Worm (Caenorhabditis elegans) whole organism, L4/young adult: ENCODE measurements around the gene str-77.

Source experiments
- W03F9.2 ChIP-seq: fragments of 150-350 bp; optimal IDR thresholded peaks from 2 replicates; lab custom pipeline; 2014; ENCODE audit warnings: missing biosample characterization, missing genetic modification characterization
- dao-5 ChIP-seq: sonication (generic microtip); optimal IDR thresholded peaks from 2 replicates; lab custom pipeline; 2016; ENCODE audit warnings: missing genotype, missing genetic modification characterization, moderate library complexity, missing compliant biosample characterization
- him-1 ChIP-seq: sonication (generic microtip); optimal IDR thresholded peaks from 2 replicates; lab custom pipeline; 2016; ENCODE audit warnings: missing genotype, missing genetic modification reagents, missing genetic modification characterization, missing compliant biosample characterization

Gene str-77

ce11 chrV:17749181-17749580 lies 30.4 kb downstream of the str-77 start, which contains the start of gene R12G8.1:
TSS of gene R12G8.1 (minus strand) at chrV:17749243.
- TF ChIP-seq dao-5, result no peak
- TF ChIP-seq him-1, result peak; percentile 8

DNA sequence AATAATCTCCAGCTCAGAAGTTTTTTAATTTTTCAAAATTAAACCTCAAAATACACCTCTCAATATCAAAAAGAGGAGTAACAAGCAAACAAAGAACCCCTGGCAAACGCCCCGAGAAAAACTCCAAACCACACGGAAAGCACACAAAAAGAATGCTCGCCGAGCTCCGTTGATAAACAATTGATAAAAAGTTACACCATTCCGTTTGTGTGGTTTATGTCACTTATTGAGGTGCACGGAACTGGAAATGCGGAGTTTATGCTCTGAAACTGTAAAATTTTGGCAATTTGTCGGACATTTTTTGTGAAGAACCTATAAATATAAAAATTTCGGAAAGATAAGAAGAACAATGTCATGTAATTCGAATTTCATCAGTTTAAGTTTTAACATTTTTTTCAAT lies 33.6 kb downstream of the str-77 start:
- TF ChIP-seq dao-5 (no peak), W03F9.2 (no peak), him-1 (no peak)

DNA sequence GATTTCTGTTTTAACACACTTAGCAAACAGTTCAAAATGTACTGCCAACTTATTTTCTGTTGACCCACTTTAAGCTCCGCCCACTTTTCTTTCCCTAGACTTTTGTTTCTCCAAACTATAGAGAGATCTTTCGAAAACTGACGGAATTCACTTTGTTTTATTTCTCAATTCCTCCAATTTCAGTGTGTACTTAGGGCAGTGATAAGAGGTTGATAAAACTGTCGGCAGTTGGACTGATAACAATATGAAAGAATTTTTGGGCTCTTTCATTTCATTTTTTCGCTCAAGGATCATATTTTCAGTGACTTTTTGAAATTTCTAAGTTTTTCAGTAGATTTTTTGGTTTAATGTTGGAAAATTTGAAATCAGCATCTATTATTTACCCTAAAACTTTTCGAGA lies 36.3 kb downstream of the str-77 start:
- TF ChIP-seq W03F9.2 (no peak), him-1 (no peak), dao-5 (no peak)

DNA sequence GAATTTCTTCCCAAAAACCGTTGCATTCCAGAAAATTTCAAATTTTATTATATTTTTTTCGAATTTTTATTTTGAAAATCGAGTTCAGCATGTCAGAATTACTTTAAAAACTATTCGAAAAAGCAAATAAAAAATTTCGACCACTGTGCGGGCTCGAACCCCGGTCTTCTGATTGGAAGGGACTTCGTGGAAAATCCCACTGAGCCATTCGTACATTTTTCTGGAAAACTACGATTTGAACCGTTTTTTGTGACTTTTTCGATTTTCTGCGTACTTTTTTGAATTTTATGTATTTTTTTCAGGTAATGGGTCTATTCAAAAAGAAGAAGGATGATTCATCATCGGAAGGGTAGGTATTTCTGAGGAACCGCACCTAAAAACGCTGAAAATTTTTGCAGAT lies 36.8 kb downstream of the str-77 start, which contains the start of gene pgp-9:
Gene pgp-9, plus strand, starts transcription at position 301 of the 400 bp plus-strand sequence.
- TF ChIP-seq him-1, result no peak
- TF ChIP-seq dao-5, result no peak
- no peak for TF ChIP-seq W03F9.2

DNA sequence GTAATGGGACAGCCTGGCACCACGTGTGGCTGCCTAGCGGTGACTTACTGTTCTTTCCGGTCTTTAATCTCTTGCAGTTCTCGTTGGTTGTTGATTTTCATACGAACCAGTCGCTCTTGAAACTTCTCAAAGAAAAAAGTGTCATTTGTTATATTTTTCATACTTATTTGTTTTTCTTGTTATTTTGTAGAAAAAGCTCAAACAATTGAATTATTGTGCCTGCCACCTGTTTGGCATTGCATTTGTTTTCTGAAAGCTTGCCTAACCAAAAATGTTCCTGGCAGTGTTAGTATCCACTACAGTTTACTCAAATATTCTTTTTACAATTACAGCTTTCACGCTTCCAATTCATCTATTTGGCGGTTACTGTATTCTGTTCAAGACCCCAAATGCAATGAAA lies 46.3 kb downstream of the str-77 start, which contains the start of the genes C47A10.16 and srh-283:
Gene C47A10.16, minus strand, starts transcription at position 101 of the 400 bp plus-strand sequence.
Gene srh-283, plus strand, starts transcription at position 272 of the 400 bp plus-strand sequence.
- TF ChIP-seq him-1 (no peak), dao-5 (no peak), W03F9.2 (no peak)

- TF ChIP-seq dao-5, result no peak
- no peak for TF ChIP-seq him-1
- no peak for TF ChIP-seq W03F9.2
Observed at ce11 chrV:17767249-17767648, 48.5 kb downstream of the str-77 start, which contains the start of gene srh-284. TSS of gene srh-284 (plus strand) at chrV:17767549.

ce11 chrV:17767768-17768167 lies 49.0 kb downstream of the str-77 start:
- no peak for TF ChIP-seq him-1
- TF ChIP-seq W03F9.2, result no peak
- no peak for TF ChIP-seq dao-5
